Fruit fly (Drosophila melanogaster): Measurements from ENCODE around the gene CG3199.
A peak's percentile ranks its signal among the peaks of the same experiment; 100 is the strongest.

Gene CG3199

DNA sequence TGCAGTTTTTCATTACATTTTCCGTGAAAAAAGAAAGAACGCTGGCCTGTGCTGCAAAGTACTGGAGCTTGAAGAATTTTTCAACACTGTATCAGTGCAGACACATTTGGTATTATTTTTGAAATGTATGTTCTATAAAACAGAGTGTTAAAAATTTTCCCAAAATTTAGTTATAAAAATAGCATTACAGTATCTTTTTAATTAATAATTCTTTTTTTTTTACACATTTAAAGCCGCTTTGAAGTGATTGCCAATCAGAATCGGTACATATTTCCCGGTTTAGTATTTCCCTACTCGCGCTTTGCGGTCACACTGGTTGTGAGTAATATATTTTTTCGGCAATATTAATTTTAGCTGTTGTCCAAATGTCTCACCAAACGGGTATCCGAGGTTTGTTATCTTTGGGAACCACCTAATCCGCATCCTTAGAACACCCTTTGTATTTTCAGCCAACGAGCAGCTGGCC, 40.1 kb upstream of the CG3199 start, which contains the start of the genes Abi and twf (continued):
- TF ChIP-seq jigr1 (GFP tag; IDR thresholded peaks at IDR 0.05) (no peak), CG17612 (GFP tag; IDR thresholded peaks at IDR 0.05) (no peak), Hr78 (GFP tag; optimal IDR thresholded peaks at IDR 0.05) (no peak), jumu (GFP tag; optimal IDR thresholded peaks at IDR 0.05) (peak; percentile 51), CG9797 (GFP tag; optimal IDR thresholded peaks at IDR 0.05) (peak; percentile 75), CG3163 (GFP tag; optimal IDR thresholded peaks at IDR 0.05) (no peak), Sox102F (GFP tag; optimal IDR thresholded peaks at IDR 0.05) (peak; percentile 63), Tbp (GFP tag; optimal IDR thresholded peaks at IDR 0.05) (no peak), CG33213 (GFP tag; optimal IDR thresholded peaks at IDR 0.05) (peak; percentile 29), CG15073 (GFP tag; optimal IDR thresholded peaks at IDR 0.05) (no peak), CG8359 (GFP tag; optimal IDR thresholded peaks at IDR 0.05; ENCODE audit: borderline replicate concordance) (no peak), CG12391 (tag; optimal IDR thresholded peaks at IDR 0.05) (peak; percentile 87), CG9876 (GFP tag; optimal IDR thresholded peaks at IDR 0.05) (no peak), fu2 (GFP tag; optimal IDR thresholded peaks at IDR 0.05) (peak; percentile 74), Jarid2 (GFP tag; optimal IDR thresholded peaks at IDR 0.05) (no peak), Ravus (GFP tag; IDR thresholded peaks at IDR 0.05) (no peak), Hmr (GFP tag; optimal IDR thresholded peaks at IDR 0.05) (peak; percentile 67), CG3065 (GFP tag; optimal IDR thresholded peaks at IDR 0.05) (peak; percentile 39), so (GFP tag; IDR thresholded peaks at IDR 0.05) (no peak), CG2120 (GFP tag; optimal IDR thresholded peaks at IDR 0.05) (peak; percentile 79), NK7.1 (GFP tag; optimal IDR thresholded peaks at IDR 0.05) (no peak), grau (tag; optimal IDR thresholded peaks at IDR 0.05) (peak; percentile 57), C15 (GFP tag; IDR thresholded peaks at IDR 0.05) (no peak), CG42726 (GFP tag; IDR thresholded peaks at IDR 0.05; ENCODE audit: partially characterized antibody) (no peak), CG32532 (GFP tag; IDR thresholded peaks at IDR 0.05) (peak; percentile 59), Dbx (GFP tag; IDR thresholded peaks at IDR 0.05) (peak; percentile 75), CrebB (tag; optimal IDR thresholded peaks at IDR 0.05) (peak; percentile 8), ara (GFP tag; IDR thresholded peaks at IDR 0.05) (peak; percentile 25; the same call in 1 of the 2 replicates), Sin3A (optimal IDR thresholded peaks at IDR 0.05) (peak; percentile 64), Sox100B (GFP tag; optimal IDR thresholded peaks at IDR 0.05) (peak; percentile 53), Nf-YB (GFP tag; optimal IDR thresholded peaks at IDR 0.05) (peak; percentile 45), cwo (GFP tag; optimal IDR thresholded peaks at IDR 0.05) (peak; percentile 21), lbe (GFP tag; optimal IDR thresholded peaks at IDR 0.05) (peak; percentile 73), CG12659 (GFP tag; optimal IDR thresholded peaks at IDR 0.05) (peak; percentile 80), zen2 (GFP tag; IDR thresholded peaks at IDR 0.05; ENCODE audit: partially characterized antibody) (no peak), Gug (GFP tag; IDR thresholded peaks at IDR 0.05) (peak; percentile 18; the same call in 1 of the 4 replicates), gem (tag; optimal IDR thresholded peaks at IDR 0.05) (peak; percentile 81), Dfd (GFP tag; optimal IDR thresholded peaks at IDR 0.05) (no peak), cas (GFP tag; IDR thresholded peaks at IDR 0.05) (no peak), CG7963 (GFP tag; IDR thresholded peaks at IDR 0.05; ENCODE audit: partially characterized antibody) (no peak), CG6791 (GFP tag; IDR thresholded peaks at IDR 0.05; ENCODE audit: partially characterized antibody) (no peak), D19B (GFP tag; optimal IDR thresholded peaks at IDR 0.05) (no peak), ham (GFP tag; IDR thresholded peaks at IDR 0.05) (no peak), zf30C (GFP tag; optimal IDR thresholded peaks at IDR 0.05) (no peak), her (GFP tag; optimal IDR thresholded peaks at IDR 0.05) (peak; percentile 31), fru (optimal IDR thresholded peaks at IDR 0.05) (no peak), Oaz (GFP tag; IDR thresholded peaks at IDR 0.05) (no peak), CG8924 (tag; optimal IDR thresholded peaks at IDR 0.05) (peak; percentile 24), fd102C (GFP tag; optimal IDR thresholded peaks at IDR 0.05) (peak; percentile 12), CG8089 (GFP tag; optimal IDR thresholded peaks at IDR 0.05) (peak; percentile 16), CG7786 (GFP tag; optimal IDR thresholded peaks at IDR 0.05) (peak; percentile 34)

All from whole organism, embryonic.